Fruit fly (Drosophila melanogaster) whole organism, embryonic: ENCODE measurements around the gene Trm7-32.

ENCODE experiments used
- ATbp ChIP-seq: fragments of 200-800 bp; sonication (Bioruptor generic); optimal IDR thresholded peaks from 2 replicates; lab custom pipeline; 2017; ENCODE audit warnings: missing biosample characterization, mild to moderate bottlenecking, missing genetic modification characterization, missing genetic modification reagents
- Abd-B ChIP-seq: fragments of 200-800 bp; sonication (Bioruptor generic); optimal IDR thresholded peaks from 2 replicates; lab custom pipeline; 2018; ENCODE audit warnings: missing biosample characterization, mild to moderate bottlenecking, missing genetic modification characterization, moderate library complexity
- CG10321 ChIP-seq: fragments of 200-800 bp; sonication (Bioruptor generic); IDR thresholded peaks from 2 replicates; pipeline ENCODE4 v1.3.6; 2022; ENCODE audit warnings: missing biosample characterization, missing genetic modification characterization
- CG10565 ChIP-seq: fragments of 200-800 bp; sonication (Bioruptor generic); optimal IDR thresholded peaks from 3 replicates; lab custom pipeline; 2016; ENCODE audit warnings: missing biosample characterization, mild to moderate bottlenecking, missing genetic modification characterization
- CG10654 ChIP-seq: fragments of 200-800 bp; sonication (Bioruptor generic); optimal IDR thresholded peaks from 2 replicates; lab custom pipeline; 2016; ENCODE audit warnings: missing biosample characterization, missing genetic modification characterization
- CG11696 ChIP-seq: fragments of 200-800 bp; sonication (Bioruptor generic); IDR thresholded peaks from 2 replicates; pipeline ENCODE4 v1.3.6; 2022; ENCODE audit warnings: missing biosample characterization, missing genetic modification characterization
- CG12659 ChIP-seq: fragments of 200-800 bp; sonication (Bioruptor generic); optimal IDR thresholded peaks from 3 replicates; lab custom pipeline; 2017; ENCODE audit warnings: mild to moderate bottlenecking, missing biosample characterization, missing genetic modification reagents, missing genetic modification characterization
- CG13296 ChIP-seq: fragments of 200-800 bp; sonication (Bioruptor generic); optimal IDR thresholded peaks from 3 replicates; lab custom pipeline; 2018; ENCODE audit warnings: missing biosample characterization, mild to moderate bottlenecking, missing genetic modification characterization
- CG13424 ChIP-seq: fragments of 200-800 bp; sonication (Bioruptor generic); optimal IDR thresholded peaks from 2 replicates; lab custom pipeline; 2019; ENCODE audit warnings: missing biosample characterization, mild to moderate bottlenecking, missing genetic modification characterization, moderate library complexity
- CG14710 ChIP-seq: fragments of 200-800 bp; sonication (Bioruptor generic); optimal IDR thresholded peaks from 3 replicates; lab custom pipeline; 2019; ENCODE audit warnings: missing biosample characterization, mild to moderate bottlenecking, missing genetic modification characterization, moderate library complexity
- CG17359 ChIP-seq: fragments of 200-800 bp; sonication (Bioruptor generic); optimal IDR thresholded peaks from 3 replicates; lab custom pipeline; 2018; ENCODE audit warnings: missing biosample characterization, mild to moderate bottlenecking, missing genetic modification characterization, moderate library complexity
- CG17361 ChIP-seq: fragments of 200-800 bp; sonication (Bioruptor generic); IDR thresholded peaks from 3 replicates; pipeline ENCODE4 v1.3.6; 2022; ENCODE audit warnings: missing biosample characterization, missing genetic modification characterization
- CG1792 ChIP-seq: fragments of 200-800 bp; sonication (Bioruptor generic); optimal IDR thresholded peaks from 2 replicates; lab custom pipeline; 2016; ENCODE audit warnings: missing biosample characterization, missing genetic modification characterization
- CG18011 ChIP-seq: fragments of 200-800 bp; sonication (Bioruptor generic); optimal IDR thresholded peaks from 2 replicates; lab custom pipeline; 2017; ENCODE audit warnings: missing biosample characterization, missing genetic modification characterization, mild to moderate bottlenecking, moderate library complexity, missing genotype
- CG2116 ChIP-seq: fragments of 200-800 bp; sonication (Bioruptor generic); optimal IDR thresholded peaks from 3 replicates; lab custom pipeline; 2018; ENCODE audit warnings: missing biosample characterization, mild to moderate bottlenecking, missing genetic modification characterization
- CG32772 ChIP-seq: fragments of 200-800 bp; sonication (Bioruptor generic); IDR thresholded peaks from 2 replicates; pipeline ENCODE4 v1.3.6; 2022; ENCODE audit warnings: missing biosample characterization, missing genetic modification characterization
- CG3838 ChIP-seq: fragments of 200-800 bp; sonication (Bioruptor generic); optimal IDR thresholded peaks from 3 replicates; lab custom pipeline; 2016; ENCODE audit warnings: missing biosample characterization, missing genetic modification characterization
- CG4424 ChIP-seq: fragments of 200-800 bp; sonication (Bioruptor generic); optimal IDR thresholded peaks from 3 replicates; lab custom pipeline; 2016; ENCODE audit warnings: missing biosample characterization, missing genetic modification characterization
- CG6689 ChIP-seq: fragments of 200-800 bp; sonication (Bioruptor generic); IDR thresholded peaks from 2 replicates; pipeline ENCODE4 v1.3.6; 2022; ENCODE audit warnings: missing biosample characterization, missing genetic modification characterization
- CG7786 ChIP-seq: fragments of 200-800 bp; sonication (Bioruptor generic); optimal IDR thresholded peaks from 2 replicates; lab custom pipeline; 2016; ENCODE audit warnings: missing biosample characterization, missing genetic modification characterization
- CG8089 ChIP-seq: fragments of 200-800 bp; sonication (Bioruptor generic); optimal IDR thresholded peaks from 3 replicates; lab custom pipeline; 2016; ENCODE audit warnings: missing biosample characterization, missing genetic modification characterization
- CG9797 ChIP-seq: fragments of 200-800 bp; sonication (Bioruptor generic); optimal IDR thresholded peaks from 3 replicates; lab custom pipeline; 2018; ENCODE audit warnings: missing biosample characterization, mild to moderate bottlenecking, missing genetic modification characterization
- Gug ChIP-seq: fragments of 200-800 bp; sonication (Bioruptor generic); IDR thresholded peaks from 4 replicates; pipeline ENCODE4 v1.3.6; 2022; ENCODE audit warnings: missing biosample characterization, missing genetic modification characterization
- HLH3B ChIP-seq: fragments of 200-800 bp; sonication (Bioruptor generic); IDR thresholded peaks from 2 replicates; pipeline ENCODE4 v1.3.6; 2022; ENCODE audit warnings: missing biosample characterization, missing genetic modification characterization
- Lpt ChIP-seq: fragments of >200 bp; optimal IDR thresholded peaks from 2 replicates; lab custom pipeline; 2018; ENCODE audit warnings: missing biosample characterization, missing genetic modification characterization
- Mes4 ChIP-seq: fragments of 200-800 bp; sonication (Bioruptor generic); optimal IDR thresholded peaks from 2 replicates; lab custom pipeline; 2016; ENCODE audit warnings: missing biosample characterization, missing genetic modification characterization
- NFAT ChIP-seq: fragments of 200-800 bp; sonication (Bioruptor generic); IDR thresholded peaks from 2 replicates; pipeline ENCODE4 v1.3.6; 2022; ENCODE audit warnings: missing biosample characterization, missing genetic modification characterization
- Nf-YC ChIP-seq: fragments of 200-800 bp; optimal IDR thresholded peaks from 3 replicates; lab custom pipeline; 2019; ENCODE audit warnings: missing biosample characterization, mild to moderate bottlenecking, missing genetic modification characterization, moderate library complexity
- Oli ChIP-seq: fragments of 200-800 bp; sonication (Bioruptor generic); optimal IDR thresholded peaks from 2 replicates; lab custom pipeline; 2018; ENCODE audit warnings: missing biosample characterization, mild to moderate bottlenecking, missing genetic modification characterization, moderate library complexity
- Poxn ChIP-seq: fragments of 200-800 bp; sonication (Bioruptor generic); IDR thresholded peaks from 2 replicates; pipeline ENCODE4 v1.3.6; 2022; ENCODE audit warnings: missing biosample characterization, missing genetic modification characterization
- Sry-δ ChIP-seq: fragments of 200-800 bp; sonication (Bioruptor generic); optimal IDR thresholded peaks from 2 replicates; lab custom pipeline; 2016; ENCODE audit warnings: missing biosample characterization, missing genetic modification characterization
- aop ChIP-seq: fragments of 200-800 bp; sonication (Bioruptor generic); IDR thresholded peaks from 2 replicates; pipeline ENCODE4 v1.3.6; 2022; ENCODE audit warnings: missing biosample characterization, missing genetic modification characterization
- ara ChIP-seq: fragments of 200-800 bp; sonication (Bioruptor generic); IDR thresholded peaks from 2 replicates; pipeline ENCODE4 v1.3.6; 2022; ENCODE audit warnings: missing biosample characterization, missing genetic modification characterization
- ase ChIP-seq: fragments of 200-800 bp; sonication (Bioruptor generic); IDR thresholded peaks from 3 replicates; pipeline ENCODE4 v1.3.6; 2022; ENCODE audit warnings: missing biosample characterization, missing genetic modification characterization
- bowl ChIP-seq: fragments of 200-800 bp; sonication (Bioruptor generic); IDR thresholded peaks from 2 replicates; pipeline ENCODE4 v1.3.6; 2022; ENCODE audit warnings: missing biosample characterization, missing genetic modification characterization
- chinmo ChIP-seq: fragments of 200-800 bp; sonication (Bioruptor generic); IDR thresholded peaks from 4 replicates; pipeline ENCODE4 v1.3.6; 2022; ENCODE audit warnings: missing biosample characterization, missing genetic modification characterization; ENCODE audit not compliant: partially characterized antibody
- dmrt11E ChIP-seq: fragments of 200-800 bp; sonication (Bioruptor generic); optimal IDR thresholded peaks from 3 replicates; lab custom pipeline; 2018; ENCODE audit warnings: missing biosample characterization, mild to moderate bottlenecking, missing genetic modification characterization, moderate library complexity
- gce ChIP-seq: fragments of 200-800 bp; sonication (Bioruptor generic); IDR thresholded peaks from 3 replicates; pipeline ENCODE4 v1.3.6; 2022; ENCODE audit warnings: missing biosample characterization, missing genetic modification characterization
- hbn ChIP-seq: fragments of 200-800 bp; sonication (Bioruptor generic); IDR thresholded peaks from 2 replicates; pipeline ENCODE4 v1.3.6; 2022; ENCODE audit warnings: missing biosample characterization, missing genetic modification characterization; ENCODE audit not compliant: partially characterized antibody
- ind ChIP-seq: fragments of 200-800 bp; sonication (Bioruptor generic); optimal IDR thresholded peaks from 3 replicates; lab custom pipeline; 2016; ENCODE audit warnings: missing biosample characterization, missing genetic modification characterization
- kah ChIP-seq: fragments of 200-800 bp; sonication (Bioruptor generic); optimal IDR thresholded peaks from 2 replicates; lab custom pipeline; 2018; ENCODE audit warnings: missing biosample characterization, mild to moderate bottlenecking, missing genetic modification characterization
- lbe ChIP-seq: fragments of 200-800 bp; sonication (Bioruptor generic); optimal IDR thresholded peaks from 2 replicates; lab custom pipeline; 2016; ENCODE audit warnings: missing biosample characterization, mild to moderate bottlenecking, missing genetic modification characterization
- maf-S ChIP-seq: fragments of 200-800 bp; sonication (Bioruptor generic); optimal IDR thresholded peaks from 2 replicates; lab custom pipeline; 2016; ENCODE audit warnings: missing biosample characterization, missing genetic modification characterization
- mirr ChIP-seq: fragments of 200-800 bp; sonication (Bioruptor generic); optimal IDR thresholded peaks from 3 replicates; lab custom pipeline; 2018; ENCODE audit warnings: missing biosample characterization, mild to moderate bottlenecking, missing genetic modification characterization
- nerfin-1 ChIP-seq: fragments of 200-800 bp; sonication (Bioruptor generic); optimal IDR thresholded peaks from 3 replicates; lab custom pipeline; 2019; ENCODE audit warnings: missing biosample characterization, mild to moderate bottlenecking, missing genetic modification characterization, moderate library complexity
- nom ChIP-seq: fragments of 200-800 bp; sonication (Bioruptor generic); optimal IDR thresholded peaks from 2 replicates; lab custom pipeline; 2017; ENCODE audit warnings: missing biosample characterization, missing genetic modification characterization, mild to moderate bottlenecking, moderate library complexity, missing genetic modification reagents
- otp ChIP-seq: fragments of 200-800 bp; sonication (Bioruptor generic); IDR thresholded peaks from 3 replicates; pipeline ENCODE4, ENCODE4 v1.3.6; 2022; ENCODE audit warnings: missing biosample characterization, missing genetic modification characterization
- sens-2 ChIP-seq: fragments of 200-800 bp; sonication (Bioruptor generic); IDR thresholded peaks from 2 replicates; pipeline ENCODE4 v1.3.6; 2022; ENCODE audit warnings: missing biosample characterization, missing genetic modification characterization
- slbo ChIP-seq: fragments of 200-800 bp; sonication (Bioruptor generic); IDR thresholded peaks from 2 replicates; pipeline ENCODE4 v1.3.6; 2022; ENCODE audit warnings: missing biosample characterization, missing genetic modification characterization
- tin ChIP-seq: fragments of 200-800 bp; sonication (Bioruptor generic); optimal IDR thresholded peaks from 3 replicates; lab custom pipeline; 2016; ENCODE audit warnings: missing biosample characterization, missing genetic modification characterization
- tx ChIP-seq: fragments of 200-800 bp; sonication (Bioruptor generic); optimal IDR thresholded peaks from 2 replicates; lab custom pipeline; 2016; ENCODE audit warnings: missing biosample characterization, missing genetic modification characterization
- wek ChIP-seq: fragments of 200-800 bp; sonication (Bioruptor generic); optimal IDR thresholded peaks from 3 replicates; lab custom pipeline; 2018; ENCODE audit warnings: missing biosample characterization, mild to moderate bottlenecking, missing genetic modification characterization, moderate library complexity

The Trm7-32 gene

DNA sequence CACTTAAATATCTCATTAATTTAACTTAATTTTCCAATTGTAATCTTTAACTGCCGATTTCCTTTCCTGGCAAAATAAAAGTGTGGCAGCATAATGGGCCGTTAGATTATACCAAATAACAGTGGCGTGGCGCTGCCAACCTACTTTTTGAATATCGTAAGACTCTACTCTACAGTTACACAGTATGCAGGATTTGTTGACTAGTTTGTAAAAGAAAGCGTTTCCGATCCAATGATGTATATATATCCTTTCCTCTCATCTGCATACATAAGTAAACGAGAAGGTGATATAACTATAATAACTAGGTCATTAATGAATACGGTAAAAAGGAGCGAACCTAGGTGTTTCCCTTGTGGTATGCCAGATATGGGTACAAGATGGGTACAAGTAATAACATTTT lies 48.7 kb upstream of the Trm7-32 start, which contains the start of gene EMC2B (continued):
- TF ChIP-seq bowl (GFP tag; lab: Robert Waterston, UW) = no peak
- no peak for TF ChIP-seq nerfin-1 (tag; lab: Kevin White, UChicago)
- TF ChIP-seq maf-S = peak; percentile 33
- TF ChIP-seq aop = no peak
- peak; percentile 43 for TF ChIP-seq CG13424 (tag; lab: Kevin White, UChicago)
- no peak for TF ChIP-seq ase
- TF ChIP-seq CG14710 (tag; lab: Kevin White, UChicago) = peak; percentile 40
- no peak for TF ChIP-seq NFAT (GFP tag; lab: Robert Waterston, UW)
- peak; percentile 41 for TF ChIP-seq Nf-YC (tag; lab: Kevin White, UChicago)
- TF ChIP-seq ATbp (GFP tag; lab: Kevin White, UChicago) = no peak
- TF ChIP-seq Oli (tag; lab: Kevin White, UChicago) = peak; percentile 34
- TF ChIP-seq CG18011 (GFP tag; lab: Kevin White, UChicago) = no peak
- no peak for TF ChIP-seq nom (GFP tag; lab: Kevin White, UChicago)
- no peak for TF ChIP-seq sens-2
- TF ChIP-seq ara (GFP tag; lab: Robert Waterston, UW) = no peak
- no peak for TF ChIP-seq gce (GFP tag; lab: Robert Waterston, UW)
- peak; percentile 16 for TF ChIP-seq mirr (GFP tag; lab: Kevin White, UChicago)
- TF ChIP-seq CG2116 (GFP tag; lab: Kevin White, UChicago) = no peak
- TF ChIP-seq CG11696 (GFP tag; lab: Robert Waterston, UW) = no peak
- no peak for TF ChIP-seq hbn (GFP tag; lab: Robert Waterston, UW)
- no peak for TF ChIP-seq Mes4 (GFP tag; lab: Kevin White, UChicago)
- TF ChIP-seq CG13296 (GFP tag; lab: Kevin White, UChicago) = no peak
- TF ChIP-seq lbe (GFP tag; lab: Kevin White, UChicago) = no peak
- TF ChIP-seq CG17361 = no peak
- TF ChIP-seq CG4424 (GFP tag; lab: Kevin White, UChicago) = peak; percentile 5
- TF ChIP-seq CG7786 = peak; percentile 11
- TF ChIP-seq ind (GFP tag; lab: Kevin White, UChicago) = peak; percentile 36
- no peak for TF ChIP-seq chinmo (GFP tag; lab: Robert Waterston, UW)
- TF ChIP-seq kah = no peak
- TF ChIP-seq CG3838 = no peak
- TF ChIP-seq slbo (GFP tag; lab: Robert Waterston, UW) = no peak
- TF ChIP-seq CG10321 (GFP tag; lab: Robert Waterston, UW) = no peak
- no peak for TF ChIP-seq CG32772 (GFP tag; lab: Robert Waterston, UW)
- TF ChIP-seq wek (GFP tag; lab: Kevin White, UChicago) = no peak
- TF ChIP-seq CG9797 (GFP tag; lab: Kevin White, UChicago) = peak; percentile 53
- TF ChIP-seq otp (GFP tag; lab: Robert Waterston, UW) = no peak
- TF ChIP-seq CG6689 = no peak
- no peak for TF ChIP-seq Lpt (GFP tag; lab: Kevin White, UChicago)
- peak; percentile 62 for TF ChIP-seq Abd-B (GFP tag; lab: Kevin White, UChicago)
- TF ChIP-seq CG8089 (GFP tag; lab: Kevin White, UChicago) = no peak
- TF ChIP-seq CG10654 (GFP tag; lab: Kevin White, UChicago) = no peak
- no peak for TF ChIP-seq Sry-δ (GFP tag; lab: Kevin White, UChicago)
- TF ChIP-seq CG10565 (GFP tag; lab: Kevin White, UChicago) = no peak
- TF ChIP-seq CG17359 = peak; percentile 12
- TF ChIP-seq dmrt11E (tag; lab: Kevin White, UChicago) = peak; percentile 29
- TF ChIP-seq tx (GFP tag; lab: Kevin White, UChicago) = peak; percentile 13
- peak; percentile 23 for TF ChIP-seq tin (GFP tag; lab: Kevin White, UChicago)
- TF ChIP-seq Gug (GFP tag; lab: Robert Waterston, UW) = peak; percentile 43; the same call in 2 of the 4 replicates
- TF ChIP-seq HLH3B = no peak
- peak; percentile 10 for TF ChIP-seq CG1792 (GFP tag; lab: Kevin White, UChicago)
- TF ChIP-seq Poxn (GFP tag; lab: Robert Waterston, UW) = no peak
- TF ChIP-seq CG12659 (GFP tag; lab: Kevin White, UChicago) = peak; percentile 65
